Worm (Caenorhabditis elegans) whole organism, L4/young adult: ENCODE results near the gene C18D4.3.

ENCODE experiments used
- W03F9.2 ChIP-seq: fragments of 150-350 bp; optimal IDR thresholded peaks from 2 replicates; lab custom pipeline; 2014; ENCODE audit warnings: missing biosample characterization, missing genetic modification characterization
- dao-5 ChIP-seq: sonication (generic microtip); optimal IDR thresholded peaks from 2 replicates; lab custom pipeline; 2016; ENCODE audit warnings: missing genotype, missing genetic modification characterization, moderate library complexity, missing compliant biosample characterization
- him-1 ChIP-seq: sonication (generic microtip); optimal IDR thresholded peaks from 2 replicates; lab custom pipeline; 2016; ENCODE audit warnings: missing genotype, missing genetic modification reagents, missing genetic modification characterization, missing compliant biosample characterization

The C18D4.3 gene

DNA sequence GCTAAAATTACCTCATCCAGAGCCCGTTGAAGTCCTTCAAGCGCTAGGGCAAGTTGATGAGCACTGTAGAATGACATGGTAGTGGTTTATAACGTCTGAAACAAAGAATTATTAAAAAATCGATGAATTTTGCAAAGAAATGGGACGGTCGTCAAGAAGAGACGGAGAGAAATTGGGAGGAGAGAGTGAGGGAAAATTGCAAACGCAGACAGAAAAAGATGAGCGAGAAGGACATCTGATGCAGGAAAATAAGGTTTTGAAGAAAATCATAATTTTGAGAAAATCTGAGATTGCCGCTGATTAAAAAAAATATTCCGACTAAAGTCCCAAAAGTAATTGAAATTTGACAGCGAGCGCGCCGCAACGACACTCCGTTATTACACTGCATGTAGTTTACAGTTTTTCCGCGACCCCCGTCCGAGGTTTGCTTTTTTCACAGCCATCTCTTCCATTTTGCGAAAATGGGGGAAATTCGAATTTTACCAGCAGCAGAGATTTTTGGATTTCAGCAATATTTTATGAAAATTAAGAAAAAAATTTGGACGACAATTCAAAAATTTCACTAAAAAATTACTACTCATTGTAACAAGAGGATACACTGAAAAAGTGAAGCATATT, 5.8 kb upstream of the C18D4.3 start, which contains the start of gene C18D4.6:
TSS of gene C18D4.6 (minus strand) at position 97 of the 618 bp plus-strand sequence.
- no peak for TF ChIP-seq dao-5 (tag; lab: Kevin White, UChicago)

DNA sequence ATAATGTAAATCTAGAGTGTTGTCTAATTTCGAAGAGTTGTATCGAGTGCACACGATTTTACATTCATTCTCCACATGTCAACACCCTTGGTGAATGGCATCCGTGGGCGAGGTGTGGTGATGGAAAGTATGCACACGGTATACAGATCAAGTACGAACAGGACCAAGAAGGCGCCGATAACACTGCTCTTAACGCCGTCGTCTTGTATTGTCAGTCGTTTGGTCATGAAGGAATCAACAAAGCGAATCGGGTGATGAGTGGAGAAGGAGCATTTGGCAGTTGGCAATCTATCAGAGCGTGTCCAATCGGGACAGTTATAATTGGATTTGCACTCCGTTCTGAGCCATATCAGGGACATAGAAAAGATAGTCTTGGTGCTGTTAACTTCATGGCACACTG, 614 bp upstream of the C18D4.3 start:
- TF ChIP-seq dao-5 (tag; lab: Kevin White, UChicago) (no peak), him-1 (tag; lab: Kevin White, UChicago) (no peak), W03F9.2 (tag; lab: Kevin White, UChicago) (no peak)

DNA sequence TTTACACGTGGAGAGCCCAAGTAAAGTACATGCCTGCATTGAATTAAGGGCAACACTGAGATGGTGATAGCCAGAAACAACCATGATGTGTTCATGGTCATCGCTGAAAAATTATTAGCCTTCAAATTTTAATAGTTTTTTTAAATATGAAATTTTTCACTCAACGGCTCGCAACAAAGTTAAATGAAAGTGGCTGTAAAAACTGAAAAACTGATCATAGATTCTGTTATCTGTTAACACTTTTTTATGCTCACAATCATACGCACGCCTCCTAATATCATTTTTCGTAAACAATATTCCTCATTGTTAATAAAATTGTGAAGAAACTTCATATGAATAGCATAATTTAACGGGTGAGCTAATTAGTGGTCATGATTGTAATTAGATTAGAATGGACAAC, 1.2 kb downstream of the C18D4.3 start, which contains the start of gene C18D4.4:
TSS of gene C18D4.4 (minus strand) at position 101 of the 400 bp plus-strand sequence.
- no peak for TF ChIP-seq dao-5 (tag; lab: Kevin White, UChicago)
- no peak for TF ChIP-seq W03F9.2 (tag; lab: Kevin White, UChicago)
- no peak for TF ChIP-seq him-1 (tag; lab: Kevin White, UChicago)

DNA sequence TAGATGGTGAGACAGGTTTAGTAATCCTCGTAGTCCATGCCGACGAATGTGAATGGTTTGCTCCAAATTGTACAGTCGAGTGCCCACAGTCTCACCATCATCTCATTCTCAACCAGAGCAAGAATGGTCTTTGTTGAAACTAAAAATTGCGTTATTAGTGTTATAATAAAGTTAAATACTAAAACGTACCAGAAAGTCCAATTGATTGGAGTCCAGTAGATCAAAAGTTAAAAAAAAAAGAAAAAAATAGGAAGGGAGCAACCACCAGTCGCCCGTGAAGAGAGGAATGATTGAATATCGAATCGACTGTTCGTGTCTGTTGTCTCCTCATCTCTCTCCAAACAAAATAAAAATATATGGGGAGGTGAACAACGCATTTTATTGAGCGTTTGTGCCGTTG, 2.1 kb downstream of the C18D4.3 start, which contains the start of gene C18D4.12:
TSS of gene C18D4.12 (minus strand) at position 101 of the 400 bp plus-strand sequence.
- no peak for TF ChIP-seq W03F9.2 (tag; lab: Kevin White, UChicago)
- no peak for TF ChIP-seq him-1 (tag; lab: Kevin White, UChicago)
- TF ChIP-seq dao-5 (tag; lab: Kevin White, UChicago) = no peak

DNA sequence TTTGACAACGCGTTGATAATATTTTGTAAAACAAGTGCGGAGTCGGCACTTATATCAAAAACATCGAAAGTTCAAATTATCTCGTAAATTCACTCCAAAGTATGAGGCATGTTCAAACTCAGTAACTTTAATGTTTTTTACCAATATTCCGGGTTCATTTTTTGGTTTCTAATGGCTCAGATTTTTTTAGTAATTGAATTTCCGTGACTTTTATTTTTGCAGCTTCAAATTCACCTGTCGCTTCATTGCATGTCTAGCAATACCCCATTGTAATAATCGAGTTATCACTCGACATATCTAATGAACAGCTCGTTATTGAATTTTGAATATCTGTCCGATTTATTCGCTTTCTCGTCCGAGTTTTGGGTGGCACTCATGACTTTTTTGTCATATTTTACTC, 4.9 kb downstream of the C18D4.3 start, which contains the start of gene srz-90:
TSS of gene srz-90 (plus strand) at position 301 of the 400 bp plus-strand sequence.
- TF ChIP-seq him-1 (tag; lab: Kevin White, UChicago) (no peak), dao-5 (tag; lab: Kevin White, UChicago) (no peak), W03F9.2 (tag; lab: Kevin White, UChicago) (no peak)

DNA sequence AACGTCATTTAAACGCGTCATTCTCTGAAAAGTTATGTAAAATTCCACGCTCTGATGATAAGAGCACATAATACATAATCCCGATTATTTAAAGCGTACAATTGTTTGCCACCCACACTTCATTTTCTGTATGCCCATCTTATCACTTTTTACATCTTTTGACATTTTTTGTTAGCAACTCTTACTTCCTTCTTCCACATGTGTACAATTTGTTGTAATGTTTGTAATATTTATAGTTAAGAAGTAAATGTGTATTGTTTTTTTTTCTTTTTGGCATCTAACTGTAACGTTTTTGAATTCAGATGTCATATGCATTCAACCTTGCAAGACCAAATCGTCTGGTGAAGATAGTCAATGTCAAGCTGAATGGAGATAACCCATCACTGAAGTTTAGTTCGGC, 11.9 kb downstream of the C18D4.3 start, which contains the start of gene fbxa-136:
TSS of gene fbxa-136 (plus strand) at position 301 of the 400 bp plus-strand sequence.
- TF ChIP-seq dao-5 (tag; lab: Kevin White, UChicago) (no peak), W03F9.2 (tag; lab: Kevin White, UChicago) (no peak), him-1 (tag; lab: Kevin White, UChicago) (no peak)

DNA sequence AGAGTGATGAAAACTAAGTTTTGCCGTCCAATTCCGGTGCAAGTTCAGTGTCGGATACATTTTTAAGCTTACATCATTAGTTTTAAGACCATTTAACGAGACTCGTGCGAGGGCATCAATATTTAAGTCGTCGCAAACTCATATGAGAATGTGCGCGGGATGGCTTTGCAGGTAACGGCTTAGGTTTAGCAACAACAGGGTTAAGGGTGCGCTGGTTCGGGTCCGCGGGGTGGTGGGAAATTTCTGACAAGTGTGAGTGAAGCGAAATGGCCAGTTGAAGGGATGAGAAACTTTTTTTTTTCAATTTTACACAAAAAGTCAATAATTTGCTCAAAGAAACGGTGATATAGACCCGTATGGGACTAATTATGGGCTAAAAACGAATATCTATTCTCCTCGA, 18.8 kb downstream of the C18D4.3 start:
- TF ChIP-seq him-1 (tag; lab: Kevin White, UChicago) (no peak), W03F9.2 (tag; lab: Kevin White, UChicago) (no peak), dao-5 (tag; lab: Kevin White, UChicago) (no peak)

DNA sequence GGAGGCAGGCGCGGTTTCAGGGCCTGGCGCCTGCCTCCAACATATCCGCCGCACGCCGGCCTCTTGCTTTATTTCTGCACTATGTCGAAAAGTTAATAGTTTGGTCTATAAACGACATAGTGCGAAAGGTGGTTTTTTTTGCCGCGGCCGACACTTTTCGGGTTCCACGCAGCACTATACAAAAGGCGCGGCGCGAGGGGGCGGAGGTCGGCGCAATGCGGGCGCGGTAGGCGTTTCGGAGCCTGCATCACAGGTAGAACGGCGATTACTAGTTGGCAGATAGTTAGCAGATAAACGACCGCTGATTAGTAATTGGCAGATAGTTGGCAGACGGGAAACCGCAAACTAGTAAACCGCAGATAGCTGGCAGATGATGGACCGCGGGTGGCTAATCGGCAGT, 19.8 kb downstream of the C18D4.3 start:
- TF ChIP-seq W03F9.2 (tag; lab: Kevin White, UChicago) (no peak), him-1 (tag; lab: Kevin White, UChicago) (no peak), dao-5 (tag; lab: Kevin White, UChicago) (no peak)

DNA sequence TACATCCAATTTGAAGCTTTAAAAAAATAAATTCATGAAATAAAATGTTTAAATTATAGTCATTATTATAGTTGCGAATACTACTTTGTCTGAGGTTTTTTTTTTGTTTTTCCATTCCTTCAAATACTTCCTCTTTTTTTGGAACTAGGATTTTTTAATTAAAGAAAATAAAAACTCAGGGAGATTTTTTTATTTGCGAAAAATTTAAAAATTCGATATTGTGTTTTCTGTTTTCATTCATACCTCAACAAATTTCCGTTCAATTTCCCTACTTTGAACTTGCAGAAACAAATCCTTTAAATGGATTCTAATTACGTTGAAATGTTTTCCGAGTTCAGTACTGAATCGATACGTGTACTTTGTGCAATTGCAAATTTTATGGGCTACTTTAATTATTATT, 24.1 kb downstream of the C18D4.3 start, which contains the start of gene srw-32:
TSS of gene srw-32 (plus strand) at position 301 of the 400 bp plus-strand sequence.
- TF ChIP-seq W03F9.2 (tag; lab: Kevin White, UChicago) (no peak), dao-5 (tag; lab: Kevin White, UChicago) (no peak), him-1 (tag; lab: Kevin White, UChicago) (no peak)

DNA sequence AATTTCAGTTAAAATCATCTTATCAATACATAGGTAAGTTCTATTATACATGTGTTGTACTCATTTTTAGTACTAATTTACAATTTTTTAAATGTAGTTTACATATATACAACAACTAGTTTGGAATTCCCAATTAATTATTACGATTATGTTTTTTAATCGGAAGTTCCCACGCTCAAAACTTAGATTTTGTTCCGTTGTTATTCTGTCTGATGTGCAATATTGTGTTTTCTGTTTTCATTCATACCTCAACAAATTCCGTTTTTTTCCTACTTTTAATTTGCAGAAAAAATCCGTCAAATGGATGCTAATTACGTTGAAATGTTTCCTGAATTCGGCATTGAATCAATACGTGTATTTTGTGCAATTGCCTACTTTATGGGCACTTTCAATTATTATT, 26.3 kb downstream of the C18D4.3 start, which contains the start of gene srw-31:
TSS of gene srw-31 (plus strand) at position 301 of the 400 bp plus-strand sequence.
- TF ChIP-seq W03F9.2 (tag; lab: Kevin White, UChicago) = no peak

DNA sequence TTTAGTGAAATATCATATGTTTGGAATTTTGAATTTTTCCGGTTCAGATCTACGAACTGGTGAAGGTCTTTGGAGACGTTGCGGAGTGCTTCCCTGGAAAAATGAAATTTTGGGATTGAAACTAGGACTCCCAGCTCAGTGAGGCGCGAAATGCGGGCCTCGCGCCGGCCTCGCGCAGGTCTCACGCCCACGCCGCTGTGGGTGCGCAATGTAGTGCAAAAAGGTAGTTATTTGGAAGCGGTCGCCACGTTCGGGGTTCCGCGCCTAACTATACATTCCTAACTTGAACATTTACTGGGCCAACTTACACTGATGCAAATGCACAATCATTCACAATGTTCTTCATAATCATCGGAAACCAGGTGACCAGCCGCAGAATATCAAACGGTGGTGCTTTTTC, 32.5 kb downstream of the C18D4.3 start:
- TF ChIP-seq W03F9.2 (tag; lab: Kevin White, UChicago) (no peak), dao-5 (tag; lab: Kevin White, UChicago) (no peak), him-1 (tag; lab: Kevin White, UChicago) (no peak)

DNA sequence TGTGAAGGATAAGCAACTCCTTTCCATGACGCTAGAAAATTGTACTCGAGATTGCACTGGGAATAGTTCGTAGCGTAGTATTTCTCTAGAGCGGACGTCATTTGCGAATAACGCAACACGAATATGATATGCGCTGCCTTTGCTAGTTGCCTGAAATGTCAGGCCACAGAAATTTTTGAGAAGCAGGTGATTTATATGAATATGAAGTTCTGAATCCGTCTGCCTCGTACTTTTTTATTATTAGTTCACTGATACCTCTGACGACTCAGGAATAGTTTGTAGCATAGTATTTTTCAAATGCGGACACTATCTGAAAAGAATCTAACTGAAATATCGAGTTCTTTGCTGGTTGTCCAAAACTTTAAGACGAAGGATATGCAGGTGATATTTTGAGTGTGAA, 36.5 kb downstream of the C18D4.3 start, which contains the start of gene srh-118:
TSS of gene srh-118 (minus strand) at position 101 of the 400 bp plus-strand sequence.
- TF ChIP-seq dao-5 (tag; lab: Kevin White, UChicago) (no peak), him-1 (tag; lab: Kevin White, UChicago) (no peak), W03F9.2 (tag; lab: Kevin White, UChicago) (no peak)

DNA sequence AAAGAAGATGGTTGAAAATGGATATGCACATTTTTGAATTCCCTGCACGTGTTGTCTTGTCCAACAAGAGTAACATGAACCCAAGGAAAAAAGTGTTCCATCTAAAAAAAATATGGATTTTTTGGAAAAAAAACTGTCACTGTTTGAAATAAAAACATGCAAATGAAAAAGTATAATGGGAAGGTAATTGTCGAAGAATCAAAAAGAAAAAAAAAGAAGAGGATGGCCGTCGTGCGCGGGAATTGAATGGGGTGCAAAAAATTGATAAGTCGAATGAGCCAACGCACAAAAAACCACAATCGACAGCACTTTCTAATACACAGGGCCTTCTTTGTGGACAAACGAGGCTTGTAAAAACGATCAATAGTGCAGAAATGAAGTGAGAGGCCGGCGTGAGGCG, 38.9 kb downstream of the C18D4.3 start, which contains the start of gene fbxa-102:
TSS of gene fbxa-102 (minus strand) at position 101 of the 400 bp plus-strand sequence.
- TF ChIP-seq dao-5 (tag; lab: Kevin White, UChicago) (no peak), W03F9.2 (tag; lab: Kevin White, UChicago) (no peak)

DNA sequence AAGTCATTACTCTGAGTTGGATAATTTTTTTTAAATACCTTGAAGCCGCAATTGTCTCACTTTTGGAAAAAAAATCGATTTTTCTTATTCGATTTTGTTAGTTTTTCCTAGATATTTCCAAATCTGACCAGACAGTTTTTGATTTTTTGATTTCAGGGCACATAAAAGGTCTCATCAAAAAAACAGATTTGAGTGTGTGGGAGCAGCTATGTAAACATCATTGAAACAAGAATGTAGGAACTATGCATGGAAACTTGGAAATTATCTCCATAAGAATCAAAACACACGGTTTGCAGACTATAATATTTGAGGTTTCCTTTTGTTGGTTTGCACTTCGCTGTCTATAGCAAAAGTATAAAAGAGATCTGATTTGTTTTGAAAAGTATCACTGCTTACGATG, 46.6 kb downstream of the C18D4.3 start, which contains the start of gene scl-24:
TSS of gene scl-24 (plus strand) at position 301 of the 400 bp plus-strand sequence.
- TF ChIP-seq W03F9.2 (tag; lab: Kevin White, UChicago) (no peak), him-1 (tag; lab: Kevin White, UChicago) (no peak)
